Worm (Caenorhabditis elegans) whole organism, young adult: ENCODE data around the gene ZC250.2.

Source experiments
- B0336.3 ChIP-seq: fragments of 200-800 bp; sonication (Bioruptor generic); IDR thresholded peaks from 2 replicates; pipeline ENCODE4 v1.3.6; 2022; ENCODE audit warnings: missing genetic modification characterization, missing compliant biosample characterization
- C06A6.2 ChIP-seq: fragments of 200-800 bp; sonication (Bioruptor generic); conservative IDR thresholded peaks from 2 replicates; pipeline ENCODE4 v1.3.6; 2022; ENCODE audit warnings: missing genetic modification characterization, missing compliant biosample characterization
- F22D6.2 ChIP-seq: sonication (generic microtip); optimal IDR thresholded peaks from 2 replicates; lab custom pipeline; 2016; ENCODE audit warnings: mild to moderate bottlenecking, missing genetic modification characterization, missing compliant biosample characterization
- F23B12.7 ChIP-seq: sonication (generic microtip); optimal IDR thresholded peaks from 2 replicates; lab custom pipeline; 2017; ENCODE audit warnings: missing genetic modification characterization, mild to moderate bottlenecking, missing compliant biosample characterization, antibody characterized with exemption, moderate library complexity; ENCODE audit not compliant: insufficient read depth
- F39B2.1 ChIP-seq: fragments of 200-800 bp; sonication (Bioruptor generic); IDR thresholded peaks from 2 replicates; pipeline ENCODE4 v1.3.6; 2022; ENCODE audit warnings: missing genetic modification reagents, missing genetic modification characterization, missing compliant biosample characterization
- F57C9.4 ChIP-seq: sonication (generic microtip); optimal IDR thresholded peaks from 2 replicates; lab custom pipeline; 2017; ENCODE audit warnings: mild to moderate bottlenecking, missing genetic modification characterization, missing compliant biosample characterization
- T07F8.4 ChIP-seq: sonication (generic microtip); optimal IDR thresholded peaks from 2 replicates; lab custom pipeline; 2016; ENCODE audit warnings: mild to moderate bottlenecking, missing genetic modification characterization, moderate library complexity, missing compliant biosample characterization
- Y56A3A.18 ChIP-seq: fragments of 200-800 bp; sonication (Bioruptor generic); IDR thresholded peaks from 2 replicates; pipeline ENCODE4 v1.3.6; 2022; ENCODE audit warnings: missing genetic modification reagents, missing genetic modification characterization, missing compliant biosample characterization
- ama-1 ChIP-seq, 3 experiments: fragments of 150-350 bp in 1 of 3; sonication (generic microtip) in 2 of 3; optimal IDR thresholded peaks; 2 replicates each; lab custom pipeline; 2014 to 2018; ENCODE audit warnings: missing biosample characterization in 2 of 3, missing genetic modification characterization in 2 of 3, missing genetic modification reagents in 2 of 3
- aptf-3 ChIP-seq: fragments of 200-800 bp; sonication (Bioruptor generic); IDR thresholded peaks from 2 replicates; pipeline ENCODE4 v1.3.6; 2022; ENCODE audit warnings: missing genetic modification characterization, missing compliant biosample characterization
- atf-7 ChIP-seq: sonication (generic microtip); optimal IDR thresholded peaks from 2 replicates; lab custom pipeline; 2017; ENCODE audit warnings: mild to moderate bottlenecking, missing genetic modification characterization, missing compliant biosample characterization
- cebp-1 ChIP-seq, 2 experiments: fragments of 200-800 bp in 1 of 2; sonication (Bioruptor generic) in 1 of 2; sonication (generic microtip) in 1 of 2; IDR thresholded peaks in 1 of 2; optimal IDR thresholded peaks in 1 of 2; 2 replicates each; pipeline versions ENCODE4 v1.3.6 to Lab custom; 2017 to 2022; ENCODE audit warnings: missing compliant biosample characterization in 2 of 2, missing genetic modification characterization in 2 of 2, mild to moderate bottlenecking in 1 of 2, missing genetic modification reagents in 1 of 2, moderate library complexity in 1 of 2
- cebp-2 ChIP-seq: fragments of 200-800 bp; sonication (Bioruptor generic); IDR thresholded peaks from 2 replicates; pipeline ENCODE4 v1.3.6; 2022; ENCODE audit warnings: missing genetic modification characterization, missing compliant biosample characterization
- dpff-1 ChIP-seq: sonication (generic microtip); optimal IDR thresholded peaks from 2 replicates; lab custom pipeline; 2017; ENCODE audit warnings: mild to moderate bottlenecking, missing genetic modification characterization, missing compliant biosample characterization
- egl-18 ChIP-seq: fragments of 200-800 bp; sonication (Bioruptor generic); IDR thresholded peaks from 2 replicates; pipeline ENCODE4 v1.3.6; 2022; ENCODE audit warnings: missing genetic modification reagents, missing genetic modification characterization, missing compliant biosample characterization
- egl-44 ChIP-seq: fragments of 200-800 bp; sonication (Bioruptor generic); IDR thresholded peaks from 2 replicates; pipeline ENCODE4 v1.3.6; 2022; ENCODE audit warnings: missing genetic modification reagents, missing genetic modification characterization, missing compliant biosample characterization
- ets-4 ChIP-seq: fragments of 200-800 bp; sonication (Bioruptor generic); optimal IDR thresholded peaks from 2 replicates; lab custom pipeline; 2018; ENCODE audit warnings: mild to moderate bottlenecking, missing genetic modification characterization, missing compliant biosample characterization
- him-1 ChIP-seq: sonication (generic microtip); optimal IDR thresholded peaks from 2 replicates; lab custom pipeline; 2016; ENCODE audit warnings: missing genotype, missing genetic modification reagents, missing genetic modification characterization, missing compliant biosample characterization
- lag-1 ChIP-seq: fragments of 200-800 bp; sonication (Bioruptor generic); IDR thresholded peaks from 2 replicates; pipeline ENCODE4 v1.3.6; 2022; ENCODE audit warnings: missing genetic modification reagents, missing genetic modification characterization, missing compliant biosample characterization
- let-607 ChIP-seq, 2 experiments: fragments of 200-800 bp in 1 of 2; sonication (Bioruptor generic) in 1 of 2; sonication (generic microtip) in 1 of 2; optimal IDR thresholded peaks; 2 replicates each; lab custom pipeline; 2016 to 2018; ENCODE audit warnings: mild to moderate bottlenecking in 2 of 2, missing compliant biosample characterization in 2 of 2, missing genetic modification characterization in 2 of 2, moderate library complexity in 2 of 2, missing genotype in 1 of 2
- lin-35 ChIP-seq, 3 experiments: fragments of 150-350 bp in 2 of 3; sonication (generic microtip) in 1 of 3; optimal IDR thresholded peaks; 2 replicates each; lab custom pipeline; 2014 to 2018; ENCODE audit warnings: missing biosample characterization in 3 of 3, missing genetic modification characterization in 3 of 3, missing genetic modification reagents in 3 of 3
- nhr-120 ChIP-seq: fragments of 200-800 bp; sonication (Bioruptor generic); IDR thresholded peaks from 2 replicates; pipeline ENCODE4 v1.3.6; 2022; ENCODE audit warnings: missing genetic modification characterization, missing compliant biosample characterization
- nhr-80 ChIP-seq: sonication (generic microtip); optimal IDR thresholded peaks from 2 replicates; lab custom pipeline; 2016; ENCODE audit warnings: missing genetic modification characterization, missing compliant biosample characterization
- rcor-1 ChIP-seq: fragments of 200-800 bp; sonication (Bioruptor generic); IDR thresholded peaks from 2 replicates; pipeline ENCODE4 v1.3.6; 2022; ENCODE audit warnings: missing genetic modification reagents, missing genetic modification characterization, missing compliant biosample characterization
- rpc-1 ChIP-seq, 2 experiments: fragments of 150-350 bp in 1 of 2; sonication (generic microtip) in 1 of 2; optimal IDR thresholded peaks; 2 replicates each; lab custom pipeline; 2014 to 2018; ENCODE audit warnings: missing biosample characterization in 1 of 2, missing genetic modification characterization in 1 of 2, missing genetic modification reagents in 1 of 2, missing genotype in 1 of 2
- sdz-38 ChIP-seq: sonication (generic microtip); optimal IDR thresholded peaks from 2 replicates; lab custom pipeline; 2016; ENCODE audit warnings: missing genotype, missing genetic modification characterization, missing compliant biosample characterization
- snpc-1.1 ChIP-seq: sonication (generic microtip); optimal IDR thresholded peaks from 2 replicates; lab custom pipeline; 2017; ENCODE audit warnings: missing genetic modification characterization, mild to moderate bottlenecking, missing compliant biosample characterization, antibody characterized with exemption, moderate library complexity, missing genotype, missing genetic modification reagents; ENCODE audit not compliant: insufficient read depth
- snpc-1.3 ChIP-seq: sonication (generic microtip); optimal IDR thresholded peaks from 2 replicates; lab custom pipeline; 2017; ENCODE audit warnings: missing genetic modification characterization, mild to moderate bottlenecking, missing compliant biosample characterization, antibody characterized with exemption, moderate library complexity, missing genotype, missing genetic modification reagents; ENCODE audit not compliant: insufficient read depth
- sptf-2 ChIP-seq: fragments of 200-800 bp; sonication (Bioruptor generic); optimal IDR thresholded peaks from 2 replicates; lab custom pipeline; 2018; ENCODE audit warnings: mild to moderate bottlenecking, missing genetic modification characterization, missing compliant biosample characterization
- tbx-9 ChIP-seq: sonication (generic microtip); optimal IDR thresholded peaks from 2 replicates; lab custom pipeline; 2016; ENCODE audit warnings: borderline replicate concordance, missing genetic modification characterization, inconsistent platforms, missing compliant biosample characterization
- tlf-1 ChIP-seq: fragments of 200-800 bp; sonication (Bioruptor generic); optimal IDR thresholded peaks from 2 replicates; lab custom pipeline; 2018; ENCODE audit warnings: mild to moderate bottlenecking, missing genetic modification characterization, missing compliant biosample characterization
- unc-130 ChIP-seq: sonication (generic microtip); optimal IDR thresholded peaks from 2 replicates; lab custom pipeline; 2016; ENCODE audit warnings: missing genetic modification reagents, missing genetic modification characterization, missing compliant biosample characterization
- ztf-18 ChIP-seq: sonication (generic microtip); optimal IDR thresholded peaks from 2 replicates; lab custom pipeline; 2016; ENCODE audit warnings: missing genotype, mild to moderate bottlenecking, missing genetic modification characterization, missing compliant biosample characterization
- ztf-22 ChIP-seq: fragments of 200-800 bp; sonication (Bioruptor generic); optimal IDR thresholded peaks from 2 replicates; lab custom pipeline; 2018; ENCODE audit warnings: mild to moderate bottlenecking, missing genetic modification characterization, moderate library complexity, missing compliant biosample characterization
- ztf-26 ChIP-seq: sonication (generic microtip); optimal IDR thresholded peaks from 2 replicates; lab custom pipeline; 2017; ENCODE audit warnings: missing genetic modification characterization, missing compliant biosample characterization

ZC250.2 gene

ce11 chrV:5798132-5798531, 6.0 kb downstream of the ZC250.2 start, which contains the start of gene nstp-3:
Gene nstp-3 (minus strand): TSS chrV:5798232.
- TF ChIP-seq snpc-1.1 (tag; lab: Kevin White, UChicago) = no peak
- no peak for TF ChIP-seq cebp-2 (GFP tag; lab: Robert Waterston, UW)
- no peak for TF ChIP-seq lag-1
- no peak for TF ChIP-seq aptf-3 (GFP tag; lab: Robert Waterston, UW)
- no peak for TF ChIP-seq T07F8.4 (tag; lab: Kevin White, UChicago)
- TF ChIP-seq F39B2.1 (GFP tag; lab: Robert Waterston, UW) = no peak
- TF ChIP-seq lin-35 (GFP tag; optimal IDR thresholded peaks at IDR 0.05; lab: Kevin White, UChicago) = no peak
- no peak for TF ChIP-seq F57C9.4 (tag; lab: Kevin White, UChicago)
- TF ChIP-seq snpc-1.3 (tag; lab: Kevin White, UChicago) = no peak
- TF ChIP-seq, all 124 proteins: peak for 0

- TF ChIP-seq ztf-26 (no peak), egl-44 (GFP tag; lab: Robert Waterston, UW) (no peak), let-607 (tag; optimal IDR thresholded peaks at IDR 0.05; lab: Kevin White, UChicago) (no peak)
These were observed 7.2 kb downstream of the ZC250.2 start, which contains the start of gene cyn-17 for ce11 chrV:5799373-5799772. Gene cyn-17 (plus strand): TSS chrV:5799673.

- TF ChIP-seq B0336.3 (GFP tag; lab: Robert Waterston, UW) (no peak), nhr-120 (GFP tag; lab: Robert Waterston, UW) (no peak)
These were observed 13.3 kb downstream of the ZC250.2 start, which contains the start of gene ZC250.5 for ce11 chrV:5805467-5805866. Gene ZC250.5 (plus strand): TSS chrV:5805767.

- TF ChIP-seq nhr-80 (tag; lab: Kevin White, UChicago) (peak; percentile 77), Y56A3A.18 (GFP tag; lab: Robert Waterston, UW) (no peak), ztf-22 (GFP tag; lab: Kevin White, UChicago) (no peak), rcor-1 (GFP tag; lab: Robert Waterston, UW) (no peak), sdz-38 (tag; lab: Kevin White, UChicago) (no peak), F23B12.7 (no peak), cebp-1 (GFP tag; IDR thresholded peaks at IDR 0.05; lab: Robert Waterston, UW) (no peak), cebp-1 (tag; optimal IDR thresholded peaks at IDR 0.05; lab: Kevin White, UChicago) (peak; percentile 43), tlf-1 (GFP tag; lab: Kevin White, UChicago) (no peak), dpff-1 (tag; lab: Kevin White, UChicago) (no peak), T07F8.4 (tag; lab: Kevin White, UChicago) (no peak), ama-1 (optimal IDR thresholded peaks at IDR 0.05; lab: Kevin White, UChicago) (no peak), ama-1 (GFP tag; optimal IDR thresholded peaks at IDR 0.05; lab: Kevin White, UChicago) (no peak)
These were observed 21.0 kb downstream of the ZC250.2 start, which contains the start of gene ZC250.4 for ce11 chrV:5813060-5813659. Gene ZC250.4 (minus strand): TSS chrV:5813137.

ce11 chrV:5816470-5817061, 24.4 kb downstream of the ZC250.2 start:
- peak in 1 of 2 experiments; percentile 14 for TF ChIP-seq let-607 (tag; optimal IDR thresholded peaks at IDR 0.05; lab: Kevin White, UChicago)
- peak; percentile 75 for TF ChIP-seq nhr-80 (tag; lab: Kevin White, UChicago)
- TF ChIP-seq tbx-9 (tag; lab: Kevin White, UChicago) = no peak
- no peak for TF ChIP-seq F22D6.2 (tag; lab: Kevin White, UChicago)
- no peak for TF ChIP-seq sptf-2 (GFP tag; lab: Kevin White, UChicago)
- TF ChIP-seq egl-18 (GFP tag; lab: Robert Waterston, UW) = no peak
- no peak for TF ChIP-seq unc-130 (GFP tag; lab: Kevin White, UChicago)
- peak; percentile 38 for TF ChIP-seq ets-4
- no peak for TF ChIP-seq ztf-18 (tag; lab: Kevin White, UChicago)
- TF ChIP-seq rcor-1 (GFP tag; lab: Robert Waterston, UW) = no peak
- TF ChIP-seq him-1 (tag; lab: Kevin White, UChicago) = no peak
- TF ChIP-seq atf-7 = peak; percentile 42
- TF ChIP-seq rpc-1 (optimal IDR thresholded peaks at IDR 0.05; lab: Kevin White, UChicago) = no peak
- TF ChIP-seq rpc-1 (tag; optimal IDR thresholded peaks at IDR 0.05; lab: Kevin White, UChicago) = no peak
- TF ChIP-seq C06A6.2 = no peak
- no peak for TF ChIP-seq cebp-1 (GFP tag; IDR thresholded peaks at IDR 0.05; lab: Robert Waterston, UW)
- TF ChIP-seq cebp-1 (tag; optimal IDR thresholded peaks at IDR 0.05; lab: Kevin White, UChicago) = peak; percentile 52
- TF ChIP-seq, all 124 proteins: peak for 5
